Worm (Caenorhabditis elegans): ENCODE results near the gene pole-2.

ce11 chrIV:8653592-8653991, 32.8 kb downstream of the pole-2 start, which contains the start of gene C49C8.5:
- TF ChIP-seq med-1 (GFP tag; optimal IDR thresholded peaks at IDR 0.05; ENCODE audit: insufficient read depth) (no peak), ztf-23 (GFP tag; IDR thresholded peaks at IDR 0.05) (no peak), flt-1 (GFP tag; IDR thresholded peaks at IDR 0.05) (no peak), ref-1 (GFP tag; conservative IDR thresholded peaks at IDR 0.05) (no peak), cog-1 (tag; optimal IDR thresholded peaks at IDR 0.05) (no peak), klf-2 (GFP tag; conservative IDR thresholded peaks at IDR 0.05) (no peak)
